Worm (Caenorhabditis elegans) whole organism, late embryonic: Measurements from ENCODE around the gene rnh-1.2.

Source experiments
- ama-1 ChIP-seq: fragments of 150-350 bp; optimal IDR thresholded peaks from 2 replicates; lab custom pipeline; 2014
- pqm-1 ChIP-seq: sonication (generic microtip); optimal IDR thresholded peaks from 2 replicates; lab custom pipeline; 2016; ENCODE audit warnings: missing genetic modification characterization, missing compliant biosample characterization
- sdc-2 ChIP-seq: sonication (generic microtip); optimal IDR thresholded peaks from 2 replicates; lab custom pipeline; 2016; ENCODE audit warnings: missing genotype, missing genetic modification characterization, missing compliant biosample characterization
- sox-4 ChIP-seq: sonication (generic microtip); optimal IDR thresholded peaks from 2 replicates; lab custom pipeline; 2017; ENCODE audit warnings: mild to moderate bottlenecking, missing genetic modification characterization, inconsistent platforms, missing compliant biosample characterization
- syd-9 ChIP-seq: sonication (generic microtip); optimal IDR thresholded peaks from 2 replicates; lab custom pipeline; 2016; ENCODE audit warnings: mild to moderate bottlenecking, missing genetic modification characterization, moderate library complexity, missing compliant biosample characterization

ce11 chrII:9833855-9834254 is 8.0 kb downstream of the rnh-1.2 start, which contains the start of gene ZK938.3:
- TF ChIP-seq sdc-2 (tag; lab: Kevin White, UChicago) (no peak), sox-4 (tag; lab: Kevin White, UChicago) (no peak), pqm-1 (tag; lab: Kevin White, UChicago) (no peak), syd-9 (no peak), ama-1 (no peak)
